Fruit fly (Drosophila melanogaster) whole organism, embryonic: Measurements from ENCODE around the gene Catsup.

Source experiments
- ATbp ChIP-seq: fragments of 200-800 bp; sonication (Bioruptor generic); optimal IDR thresholded peaks from 2 replicates; lab custom pipeline; 2017; ENCODE audit warnings: missing biosample characterization, mild to moderate bottlenecking, missing genetic modification characterization, missing genetic modification reagents
- B-H1 ChIP-seq: fragments of 200-800 bp; sonication (Bioruptor generic); IDR thresholded peaks from 3 replicates; pipeline ENCODE4 v1.3.6; 2022; ENCODE audit warnings: missing biosample characterization, missing genetic modification characterization
- Blimp-1 ChIP-seq: fragments of 200-800 bp; sonication (Bioruptor generic); optimal IDR thresholded peaks from 3 replicates; lab custom pipeline; 2018; ENCODE audit warnings: missing biosample characterization, missing genetic modification characterization, mild to moderate bottlenecking, moderate library complexity, missing genetic modification reagents
- CG10543 ChIP-seq: fragments of 200-800 bp; sonication (Bioruptor generic); optimal IDR thresholded peaks from 3 replicates; lab custom pipeline; 2017; ENCODE audit warnings: missing biosample characterization, mild to moderate bottlenecking, missing genetic modification characterization, moderate library complexity
- CG10565 ChIP-seq: fragments of 200-800 bp; sonication (Bioruptor generic); optimal IDR thresholded peaks from 3 replicates; lab custom pipeline; 2016; ENCODE audit warnings: missing biosample characterization, mild to moderate bottlenecking, missing genetic modification characterization
- CG11085 ChIP-seq: fragments of 200-800 bp; sonication (Bioruptor generic); IDR thresholded peaks from 2 replicates; pipeline ENCODE4 v1.3.6; 2022; ENCODE audit warnings: missing biosample characterization, missing genetic modification characterization
- CG11560 ChIP-seq: fragments of 200-800 bp; sonication (Bioruptor generic); IDR thresholded peaks from 3 replicates; pipeline ENCODE4 v1.3.6; 2022; ENCODE audit warnings: missing biosample characterization, missing genetic modification characterization
- CG13624 ChIP-seq: fragments of 200-800 bp; sonication (Bioruptor generic); optimal IDR thresholded peaks from 2 replicates; lab custom pipeline; 2016; ENCODE audit warnings: missing biosample characterization, missing genetic modification characterization
- CG14667 ChIP-seq: fragments of 200-800 bp; sonication (Bioruptor generic); IDR thresholded peaks from 2 replicates; pipeline ENCODE4 v1.3.6; 2022; ENCODE audit warnings: missing biosample characterization, missing genetic modification characterization
- CG18599 ChIP-seq: fragments of 200-800 bp; sonication (Bioruptor generic); optimal IDR thresholded peaks from 3 replicates; lab custom pipeline; 2017; ENCODE audit warnings: missing biosample characterization, missing genetic modification characterization, mild to moderate bottlenecking, moderate library complexity, missing genetic modification reagents
- CG2678 ChIP-seq: fragments of 200-800 bp; sonication (Bioruptor generic); optimal IDR thresholded peaks from 3 replicates; lab custom pipeline; 2019; ENCODE audit warnings: missing biosample characterization, mild to moderate bottlenecking, missing genetic modification characterization, moderate library complexity
- CG3065 ChIP-seq: fragments of 200-800 bp; sonication (Bioruptor generic); optimal IDR thresholded peaks from 2 replicates; lab custom pipeline; 2016; ENCODE audit warnings: missing biosample characterization, missing genetic modification characterization
- CG4360 ChIP-seq: fragments of 200-800 bp; sonication (Bioruptor generic); IDR thresholded peaks from 2 replicates; pipeline ENCODE4 v1.3.6; 2022; ENCODE audit warnings: missing biosample characterization, missing genetic modification characterization
- CG4707 ChIP-seq: fragments of 200-800 bp; sonication (Bioruptor generic); optimal IDR thresholded peaks from 2 replicates; lab custom pipeline; 2018; ENCODE audit warnings: missing biosample characterization, mild to moderate bottlenecking, missing genetic modification characterization, moderate library complexity
- CG5180 ChIP-seq: fragments of 200-800 bp; sonication (Bioruptor generic); optimal IDR thresholded peaks from 3 replicates; lab custom pipeline; 2017; ENCODE audit warnings: missing biosample characterization, missing genetic modification characterization, mild to moderate bottlenecking, moderate library complexity, missing genetic modification reagents
- CG6654 ChIP-seq: fragments of 200-800 bp; sonication (Bioruptor generic); optimal IDR thresholded peaks from 2 replicates; lab custom pipeline; 2017; ENCODE audit warnings: missing biosample characterization, mild to moderate bottlenecking, missing genetic modification characterization
- CG6689 ChIP-seq: fragments of 200-800 bp; sonication (Bioruptor generic); IDR thresholded peaks from 2 replicates; pipeline ENCODE4 v1.3.6; 2022; ENCODE audit warnings: missing biosample characterization, missing genetic modification characterization
- CG7786 ChIP-seq: fragments of 200-800 bp; sonication (Bioruptor generic); optimal IDR thresholded peaks from 2 replicates; lab custom pipeline; 2016; ENCODE audit warnings: missing biosample characterization, missing genetic modification characterization
- CG7928 ChIP-seq: fragments of 200-800 bp; sonication (Bioruptor generic); optimal IDR thresholded peaks from 2 replicates; lab custom pipeline; 2017; ENCODE audit warnings: missing biosample characterization, mild to moderate bottlenecking, missing genetic modification characterization
- CG8944 ChIP-seq: fragments of 200-800 bp; sonication (Bioruptor generic); optimal IDR thresholded peaks from 3 replicates; lab custom pipeline; 2016; ENCODE audit warnings: missing biosample characterization, missing genetic modification characterization
- CG9437 ChIP-seq: fragments of 200-800 bp; sonication (Bioruptor generic); optimal IDR thresholded peaks from 2 replicates; lab custom pipeline; 2018; ENCODE audit warnings: missing biosample characterization, mild to moderate bottlenecking, missing genetic modification characterization
- CkIIα-i1 ChIP-seq: fragments of 200-800 bp; sonication (Bioruptor generic); IDR thresholded peaks from 2 replicates; pipeline ENCODE4 v1.3.6; 2022; ENCODE audit warnings: missing biosample characterization, missing genetic modification characterization
- Dbx ChIP-seq: fragments of 200-800 bp; sonication (Bioruptor generic); IDR thresholded peaks from 3 replicates; pipeline ENCODE4 v1.3.6; 2022; ENCODE audit warnings: missing biosample characterization, missing genetic modification characterization
- Dll ChIP-seq: fragments of 200-800 bp; sonication (Bioruptor generic); IDR thresholded peaks from 4 replicates; pipeline ENCODE4 v1.3.6; 2022; ENCODE audit warnings: missing biosample characterization, missing genetic modification characterization; ENCODE audit not compliant: partially characterized antibody
- Doc3 ChIP-seq: fragments of 200-800 bp; sonication (Bioruptor generic); IDR thresholded peaks from 3 replicates; pipeline ENCODE4 v1.3.6; 2022; ENCODE audit warnings: missing biosample characterization, missing genetic modification characterization; ENCODE audit not compliant: partially characterized antibody
- Ets65A ChIP-seq: fragments of 200-800 bp; sonication (Bioruptor generic); peaks from one replicate; lab custom pipeline; 2016; ENCODE audit warnings: missing biosample characterization, missing genetic modification characterization
- GATAe ChIP-seq: fragments of 200-800 bp; sonication (Bioruptor generic); conservative IDR thresholded peaks from 2 replicates; pipeline ENCODE4 v1.3.6; 2022; ENCODE audit warnings: missing biosample characterization, missing genetic modification characterization
- Hr3 ChIP-seq: fragments of 200-800 bp; sonication (Bioruptor generic); optimal IDR thresholded peaks from 3 replicates; lab custom pipeline; 2016; ENCODE audit warnings: missing biosample characterization, missing genetic modification characterization
- MBD-R2 ChIP-seq: fragments of 200-800 bp; sonication (Bioruptor generic); IDR thresholded peaks from 2 replicates; pipeline ENCODE4 v1.3.6; 2022; ENCODE audit warnings: missing biosample characterization, missing genetic modification characterization
- Spps ChIP-seq: fragments of 200-800 bp; sonication (Bioruptor generic); optimal IDR thresholded peaks from 2 replicates; lab custom pipeline; 2018; ENCODE audit warnings: missing biosample characterization, mild to moderate bottlenecking, missing genetic modification characterization
- Trl ChIP-seq, 3 experiments: fragments of >200 bp in 2 of 3; fragments of 200-800 bp in 1 of 3; sonication (Bioruptor generic) in 1 of 3; optimal IDR thresholded peaks; 2 replicates in 1 of 3; 3 replicates in 2 of 3; lab custom pipeline; 2016 to 2017; ENCODE audit warnings: missing biosample characterization in 1 of 3, missing genetic modification characterization in 1 of 3
- Xbp1 ChIP-seq: fragments of 200-800 bp; sonication (Bioruptor generic); optimal IDR thresholded peaks from 3 replicates; lab custom pipeline; 2016; ENCODE audit warnings: missing biosample characterization, mild to moderate bottlenecking, missing genetic modification characterization
- bowl ChIP-seq: fragments of 200-800 bp; sonication (Bioruptor generic); IDR thresholded peaks from 2 replicates; pipeline ENCODE4 v1.3.6; 2022; ENCODE audit warnings: missing biosample characterization, missing genetic modification characterization
- btn ChIP-seq: fragments of 200-800 bp; sonication (Bioruptor generic); optimal IDR thresholded peaks from 2 replicates; lab custom pipeline; 2016; ENCODE audit warnings: missing biosample characterization, missing genetic modification characterization
- crp ChIP-seq, 2 experiments: fragments of 200-800 bp; sonication (Bioruptor generic); optimal IDR thresholded peaks; 2 replicates in 1 of 2; 3 replicates in 1 of 2; lab custom pipeline; 2017; ENCODE audit warnings: missing biosample characterization in 2 of 2, missing genetic modification characterization in 2 of 2, mild to moderate bottlenecking in 1 of 2, moderate library complexity in 1 of 2
- dati ChIP-seq: fragments of 200-800 bp; sonication (Bioruptor generic); IDR thresholded peaks from 2 replicates; pipeline ENCODE4 v1.3.6; 2022; ENCODE audit warnings: missing biosample characterization, missing genetic modification characterization
- dimm ChIP-seq: fragments of 200-800 bp; sonication (Bioruptor generic); IDR thresholded peaks from 2 replicates; pipeline ENCODE4 v1.3.6; 2022; ENCODE audit warnings: missing biosample characterization, missing genetic modification characterization
- disco-r ChIP-seq: fragments of 200-800 bp; sonication (Bioruptor generic); optimal IDR thresholded peaks from 2 replicates; lab custom pipeline; 2016; ENCODE audit warnings: missing biosample characterization, missing genetic modification characterization
- esg ChIP-seq: fragments of 200-800 bp; sonication (Bioruptor generic); conservative IDR thresholded peaks from 2 replicates; pipeline ENCODE4 v1.3.6; 2022; ENCODE audit warnings: missing biosample characterization, missing genetic modification characterization
- gem ChIP-seq: fragments of 200-800 bp; sonication (Bioruptor generic); optimal IDR thresholded peaks from 2 replicates; lab custom pipeline; 2019; ENCODE audit warnings: missing biosample characterization, mild to moderate bottlenecking, missing genetic modification characterization, moderate library complexity
- insv ChIP-seq, 2 experiments: fragments of 200-800 bp; sonication (Bioruptor generic); optimal IDR thresholded peaks; 3 replicates each; lab custom pipeline; 2016 to 2018; ENCODE audit warnings: missing biosample characterization in 2 of 2, missing genetic modification characterization in 2 of 2
- kni ChIP-seq: fragments of 200-800 bp; sonication (Bioruptor generic); optimal IDR thresholded peaks from 3 replicates; lab custom pipeline; 2017; ENCODE audit warnings: mild to moderate bottlenecking, missing biosample characterization, missing genetic modification reagents, missing genetic modification characterization
- org-1 ChIP-seq: fragments of 200-800 bp; sonication (Bioruptor generic); optimal IDR thresholded peaks from 2 replicates; lab custom pipeline; 2017; ENCODE audit warnings: missing biosample characterization, missing genetic modification characterization
- ro ChIP-seq: fragments of 200-800 bp; sonication (Bioruptor generic); IDR thresholded peaks from 2 replicates; pipeline ENCODE4 v1.3.6; 2022; ENCODE audit warnings: missing biosample characterization, missing genetic modification characterization
- sisA ChIP-seq: fragments of 200-800 bp; sonication (Bioruptor generic); IDR thresholded peaks from 2 replicates; pipeline ENCODE4 v1.3.6; 2022; ENCODE audit warnings: missing biosample characterization, missing genetic modification characterization
- ssp ChIP-seq: fragments of 200-800 bp; sonication (Bioruptor generic); IDR thresholded peaks from 2 replicates; pipeline ENCODE4 v1.3.6; 2022; ENCODE audit warnings: missing biosample characterization, missing genetic modification characterization
- stwl ChIP-seq: fragments of 200-800 bp; sonication (Bioruptor generic); optimal IDR thresholded peaks from 3 replicates; lab custom pipeline; 2018; ENCODE audit warnings: missing biosample characterization, mild to moderate bottlenecking, missing genetic modification characterization, moderate library complexity
- ttk ChIP-seq: fragments of 200-800 bp; sonication (Bioruptor generic); IDR thresholded peaks from 2 replicates; pipeline ENCODE4 v2.1.2; 2022; ENCODE audit warnings: missing biosample characterization, missing genetic modification characterization
- zen ChIP-seq: fragments of 200-800 bp; sonication (Bioruptor generic); optimal IDR thresholded peaks from 3 replicates; lab custom pipeline; 2018; ENCODE audit warnings: missing biosample characterization, mild to moderate bottlenecking, missing genetic modification characterization, moderate library complexity
- zfh1 ChIP-seq: fragments of 200-800 bp; sonication (Bioruptor generic); IDR thresholded peaks from 3 replicates; pipeline ENCODE4 v1.3.6; 2022; ENCODE audit warnings: missing biosample characterization, missing genetic modification characterization

Catsup gene

DNA sequence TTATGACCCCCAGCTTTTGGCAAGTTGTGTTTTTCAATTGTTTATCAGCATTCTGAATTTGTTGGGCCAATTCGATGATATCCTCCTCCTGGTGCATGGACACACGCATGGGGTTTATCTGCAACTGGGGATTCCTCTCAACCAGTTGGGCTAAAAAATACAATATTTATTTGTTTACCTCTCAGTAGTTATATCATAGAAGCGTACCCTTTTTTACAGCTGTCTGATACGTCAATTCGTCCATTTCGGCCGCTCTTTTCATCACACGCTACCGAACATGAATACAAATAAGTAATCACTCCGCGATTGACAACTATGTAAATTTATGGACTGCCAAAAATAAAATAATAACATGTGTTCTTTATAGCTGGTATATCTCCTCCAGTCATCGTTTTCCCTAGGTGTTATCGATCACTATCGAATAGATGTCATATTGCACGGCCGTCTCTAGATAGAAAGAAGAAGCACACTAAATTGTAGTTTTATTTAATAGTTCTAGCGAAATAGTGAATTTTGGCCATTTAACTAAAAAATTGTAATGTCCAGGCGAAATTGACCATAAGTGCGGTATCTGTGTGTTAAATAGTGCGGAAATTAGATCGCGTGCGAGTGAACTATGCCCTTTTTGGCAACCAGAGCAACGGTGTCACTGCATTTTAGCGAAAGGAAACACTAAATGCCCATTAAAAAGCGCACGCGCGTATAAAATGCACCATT lies 7.3 kb upstream of the Catsup start, which contains the start of the genes mib2 and CG31800 (continued):
- no peak for TF ChIP-seq B-H1
- no peak for TF ChIP-seq CG3065 (GFP tag; lab: Kevin White, UChicago)
- no peak for TF ChIP-seq Dbx (GFP tag; lab: Robert Waterston, UW)
- TF ChIP-seq kni (GFP tag; lab: Kevin White, UChicago) = no peak
- TF ChIP-seq crp (GFP tag; optimal IDR thresholded peaks at IDR 0.05; lab: Kevin White, UChicago) = peak in 1 of 2 experiments; percentile 74
- TF ChIP-seq org-1 (GFP tag; lab: Kevin White, UChicago) = no peak
- no peak for TF ChIP-seq CG4360
- no peak for TF ChIP-seq esg (GFP tag; lab: Robert Waterston, UW)
- no peak for TF ChIP-seq zen (tag; lab: Kevin White, UChicago)
- no peak for TF ChIP-seq sisA (GFP tag; lab: Robert Waterston, UW)
- no peak for TF ChIP-seq ATbp (GFP tag; lab: Kevin White, UChicago)
- TF ChIP-seq gem = no peak
- TF ChIP-seq Hr3 = no peak
- TF ChIP-seq dimm (GFP tag; lab: Robert Waterston, UW) = no peak
- no peak for TF ChIP-seq CG5180 (GFP tag; lab: Kevin White, UChicago)
- TF ChIP-seq Spps = no peak
- TF ChIP-seq Xbp1 (GFP tag; lab: Kevin White, UChicago) = peak; percentile 26
- no peak for TF ChIP-seq ssp (GFP tag; lab: Robert Waterston, UW)
- TF ChIP-seq ro (GFP tag; lab: Robert Waterston, UW) = no peak
- no peak for TF ChIP-seq CG10565 (GFP tag; lab: Kevin White, UChicago)
- TF ChIP-seq Trl (optimal IDR thresholded peaks at IDR 0.05; lab: Kevin White, UChicago) = no peak
- TF ChIP-seq Trl (GFP tag; optimal IDR thresholded peaks at IDR 0.05; lab: Kevin White, UChicago) = no peak
- TF ChIP-seq CG6654 (GFP tag; lab: Kevin White, UChicago) = no peak
- no peak for TF ChIP-seq CG11085 (GFP tag; lab: Robert Waterston, UW)
- TF ChIP-seq CG8944 (GFP tag; lab: Kevin White, UChicago) = no peak
- no peak for TF ChIP-seq btn (GFP tag; lab: Kevin White, UChicago)
- TF ChIP-seq Blimp-1 = no peak
- TF ChIP-seq bowl = no peak
- no peak for TF ChIP-seq CG2678 (tag; lab: Kevin White, UChicago)
- TF ChIP-seq ttk = no peak
- TF ChIP-seq dati (GFP tag; lab: Robert Waterston, UW) = no peak
- no peak for TF ChIP-seq CG13624
- TF ChIP-seq CG9437 (GFP tag; lab: Kevin White, UChicago) = no peak
- no peak for TF ChIP-seq CG18599
- TF ChIP-seq GATAe (GFP tag; lab: Robert Waterston, UW) = no peak
- no peak for TF ChIP-seq CG10543 (GFP tag; lab: Kevin White, UChicago)
- TF ChIP-seq Dll (GFP tag; lab: Robert Waterston, UW) = peak; percentile 83
- TF ChIP-seq CG7786 (GFP tag; lab: Kevin White, UChicago) = no peak
- no peak for TF ChIP-seq CG7928
- no peak for TF ChIP-seq CG6689 (GFP tag; lab: Robert Waterston, UW)
- no peak for TF ChIP-seq CG11560 (tag; lab: Robert Waterston, UW)
- TF ChIP-seq CG14667 = no peak
- no peak for TF ChIP-seq CG4707 (GFP tag; lab: Kevin White, UChicago)
- TF ChIP-seq CkIIα-i1 (GFP tag; lab: Robert Waterston, UW) = no peak
- peak; percentile 48 for TF ChIP-seq Ets65A (GFP tag; lab: Kevin White, UChicago)
- TF ChIP-seq MBD-R2 (GFP tag; lab: Robert Waterston, UW) = peak; percentile 65
- TF ChIP-seq stwl (tag; lab: Kevin White, UChicago) = peak; percentile 59
- TF ChIP-seq disco-r (GFP tag; lab: Kevin White, UChicago) = no peak
- no peak for TF ChIP-seq zfh1 (GFP tag; lab: Robert Waterston, UW)
- no peak for TF ChIP-seq insv (GFP tag; optimal IDR thresholded peaks at IDR 0.05; lab: Kevin White, UChicago)
- TF ChIP-seq Doc3 = peak; percentile 76; the same call in 2 of the 3 replicates
